Fruit fly (Drosophila melanogaster) whole organism, embryonic: ENCODE data around the gene CG16965.

ENCODE experiments used
- Atf-2 ChIP-seq: fragments of 200-800 bp; sonication (Bioruptor generic); optimal IDR thresholded peaks from 2 replicates; lab custom pipeline; 2016; ENCODE audit warnings: missing biosample characterization, missing genetic modification characterization
- BtbVII ChIP-seq: fragments of 200-800 bp; sonication (Bioruptor generic); optimal IDR thresholded peaks from 3 replicates; lab custom pipeline; 2017; ENCODE audit warnings: missing biosample characterization, mild to moderate bottlenecking, missing genetic modification characterization
- CG10267 ChIP-seq: fragments of 200-800 bp; sonication (Bioruptor generic); optimal IDR thresholded peaks from 2 replicates; lab custom pipeline; 2018; ENCODE audit warnings: missing biosample characterization, mild to moderate bottlenecking, missing genetic modification characterization, moderate library complexity
- CG12104 ChIP-seq: fragments of 200-800 bp; sonication (Bioruptor generic); optimal IDR thresholded peaks from 3 replicates; lab custom pipeline; 2016; ENCODE audit warnings: missing biosample characterization, missing genetic modification characterization
- CG12155 ChIP-seq: fragments of 200-800 bp; sonication (Bioruptor generic); optimal IDR thresholded peaks from 3 replicates; lab custom pipeline; 2016; ENCODE audit warnings: missing biosample characterization, missing genetic modification characterization
- CG12659 ChIP-seq: fragments of 200-800 bp; sonication (Bioruptor generic); optimal IDR thresholded peaks from 3 replicates; lab custom pipeline; 2017; ENCODE audit warnings: mild to moderate bottlenecking, missing biosample characterization, missing genetic modification reagents, missing genetic modification characterization
- CG14441 ChIP-seq: fragments of 200-800 bp; sonication (Bioruptor generic); IDR thresholded peaks from 2 replicates; pipeline ENCODE4 v1.3.6; 2022; ENCODE audit warnings: missing biosample characterization, missing genetic modification characterization
- CG16815 ChIP-seq: fragments of 200-800 bp; sonication (Bioruptor generic); optimal IDR thresholded peaks from 3 replicates; lab custom pipeline; 2017; ENCODE audit warnings: missing biosample characterization, mild to moderate bottlenecking, missing genetic modification characterization
- CG18764 ChIP-seq: fragments of 200-800 bp; sonication (Bioruptor generic); optimal IDR thresholded peaks from 3 replicates; lab custom pipeline; 2016; ENCODE audit warnings: missing biosample characterization, missing genetic modification characterization
- CG2129 ChIP-seq: fragments of 200-800 bp; sonication (Bioruptor generic); IDR thresholded peaks from 2 replicates; pipeline ENCODE4 v1.3.6; 2022; ENCODE audit warnings: missing biosample characterization, missing genetic modification characterization; ENCODE audit not compliant: partially characterized antibody
- CG31441 ChIP-seq: fragments of 200-800 bp; sonication (Bioruptor generic); IDR thresholded peaks from 2 replicates; pipeline ENCODE4 v1.3.6; 2022; ENCODE audit warnings: missing biosample characterization, missing genetic modification characterization
- CG3847 ChIP-seq: fragments of 200-800 bp; sonication (Bioruptor generic); IDR thresholded peaks from 2 replicates; pipeline ENCODE4 v1.3.6; 2022; ENCODE audit warnings: missing biosample characterization, missing genetic modification characterization
- CG4328 ChIP-seq: fragments of 200-800 bp; sonication (Bioruptor generic); optimal IDR thresholded peaks from 3 replicates; lab custom pipeline; 2017; ENCODE audit warnings: missing biosample characterization, missing genetic modification reagents, missing genetic modification characterization
- CG7271 ChIP-seq: fragments of 200-800 bp; sonication (Bioruptor generic); optimal IDR thresholded peaks from 2 replicates; lab custom pipeline; 2018; ENCODE audit warnings: missing biosample characterization, mild to moderate bottlenecking, missing genetic modification characterization, moderate library complexity
- CG8089 ChIP-seq: fragments of 200-800 bp; sonication (Bioruptor generic); optimal IDR thresholded peaks from 3 replicates; lab custom pipeline; 2016; ENCODE audit warnings: missing biosample characterization, missing genetic modification characterization
- CG8944 ChIP-seq: fragments of 200-800 bp; sonication (Bioruptor generic); optimal IDR thresholded peaks from 3 replicates; lab custom pipeline; 2016; ENCODE audit warnings: missing biosample characterization, missing genetic modification characterization
- CG9727 ChIP-seq: fragments of 200-800 bp; sonication (Bioruptor generic); optimal IDR thresholded peaks from 3 replicates; lab custom pipeline; 2017; ENCODE audit warnings: missing biosample characterization, mild to moderate bottlenecking, missing genetic modification characterization
- Chrac-16 ChIP-seq: fragments of 200-800 bp; sonication (Bioruptor generic); optimal IDR thresholded peaks from 3 replicates; lab custom pipeline; 2016; ENCODE audit warnings: missing biosample characterization, missing genetic modification characterization
- Dip2 ChIP-seq: fragments of 200-800 bp; sonication (Bioruptor generic); IDR thresholded peaks from 2 replicates; pipeline ENCODE4 v1.3.6; 2022; ENCODE audit warnings: missing biosample characterization, missing genetic modification characterization
- Dp ChIP-seq: fragments of 200-800 bp; sonication (Bioruptor generic); optimal IDR thresholded peaks from 2 replicates; lab custom pipeline; 2018; ENCODE audit warnings: missing biosample characterization, mild to moderate bottlenecking, missing genetic modification characterization, moderate library complexity
- E2f2 ChIP-seq: fragments of 200-800 bp; sonication (Bioruptor generic); IDR thresholded peaks from 2 replicates; pipeline ENCODE4 v1.3.6; 2022; ENCODE audit warnings: missing biosample characterization, missing genetic modification characterization
- HLH54F ChIP-seq: fragments of 200-800 bp; sonication (Bioruptor generic); optimal IDR thresholded peaks from 3 replicates; lab custom pipeline; 2016; ENCODE audit warnings: missing biosample characterization, missing genetic modification characterization
- Hand ChIP-seq: fragments of 200-800 bp; sonication (Bioruptor generic); optimal IDR thresholded peaks from 2 replicates; lab custom pipeline; 2017; ENCODE audit warnings: mild to moderate bottlenecking, missing biosample characterization, missing genetic modification reagents, missing genetic modification characterization
- Hmr ChIP-seq: fragments of 200-800 bp; sonication (Bioruptor generic); optimal IDR thresholded peaks from 3 replicates; lab custom pipeline; 2017; ENCODE audit warnings: mild to moderate bottlenecking, missing biosample characterization, missing genetic modification reagents, missing genetic modification characterization
- Hr3 ChIP-seq: fragments of 200-800 bp; sonication (Bioruptor generic); optimal IDR thresholded peaks from 3 replicates; lab custom pipeline; 2016; ENCODE audit warnings: missing biosample characterization, missing genetic modification characterization
- Kr ChIP-seq: fragments of 200-800 bp; sonication (Bioruptor generic); optimal IDR thresholded peaks from 2 replicates; lab custom pipeline; 2017; ENCODE audit warnings: missing biosample characterization, mild to moderate bottlenecking, missing genetic modification characterization
- Meics ChIP-seq: fragments of 200-800 bp; sonication (Bioruptor generic); optimal IDR thresholded peaks from 2 replicates; lab custom pipeline; 2017; ENCODE audit warnings: missing biosample characterization, mild to moderate bottlenecking, missing genetic modification characterization
- Mes4 ChIP-seq: fragments of 200-800 bp; sonication (Bioruptor generic); optimal IDR thresholded peaks from 2 replicates; lab custom pipeline; 2016; ENCODE audit warnings: missing biosample characterization, missing genetic modification characterization
- NC2β ChIP-seq: fragments of 200-800 bp; sonication (Bioruptor generic); optimal IDR thresholded peaks from 2 replicates; lab custom pipeline; 2016; ENCODE audit warnings: missing biosample characterization, missing genetic modification characterization
- Sry-δ ChIP-seq: fragments of 200-800 bp; sonication (Bioruptor generic); optimal IDR thresholded peaks from 2 replicates; lab custom pipeline; 2016; ENCODE audit warnings: missing biosample characterization, missing genetic modification characterization
- Xrp1 ChIP-seq: fragments of 200-800 bp; sonication (Bioruptor generic); IDR thresholded peaks from 2 replicates; pipeline ENCODE4 v1.3.6; 2022; ENCODE audit warnings: missing biosample characterization, missing genetic modification characterization
- ase ChIP-seq: fragments of 200-800 bp; sonication (Bioruptor generic); IDR thresholded peaks from 3 replicates; pipeline ENCODE4 v1.3.6; 2022; ENCODE audit warnings: missing biosample characterization, missing genetic modification characterization
- cg ChIP-seq: fragments of 200-800 bp; sonication (Bioruptor generic); optimal IDR thresholded peaks from 3 replicates; lab custom pipeline; 2019; ENCODE audit warnings: missing biosample characterization, mild to moderate bottlenecking, missing genetic modification characterization, moderate library complexity
- dm ChIP-seq: fragments of 200-800 bp; sonication (Bioruptor generic); optimal IDR thresholded peaks from 3 replicates; lab custom pipeline; 2016; ENCODE audit warnings: missing biosample characterization, missing genetic modification characterization
- exex ChIP-seq: fragments of 200-800 bp; sonication (Bioruptor generic); optimal IDR thresholded peaks from 4 replicates; lab custom pipeline; 2018; ENCODE audit warnings: missing biosample characterization, mild to moderate bottlenecking, missing genetic modification characterization, moderate library complexity
- fd3F ChIP-seq: fragments of 200-800 bp; sonication (Bioruptor generic); optimal IDR thresholded peaks from 2 replicates; lab custom pipeline; 2018; ENCODE audit warnings: missing biosample characterization, mild to moderate bottlenecking, missing genetic modification characterization, moderate library complexity
- gce ChIP-seq: fragments of 200-800 bp; sonication (Bioruptor generic); IDR thresholded peaks from 3 replicates; pipeline ENCODE4 v1.3.6; 2022; ENCODE audit warnings: missing biosample characterization, missing genetic modification characterization
- grn ChIP-seq: fragments of 200-800 bp; sonication (Bioruptor generic); optimal IDR thresholded peaks from 3 replicates; lab custom pipeline; 2017; ENCODE audit warnings: missing biosample characterization, missing genetic modification characterization
- gro ChIP-seq: fragments of 200-800 bp; sonication (Bioruptor generic); optimal IDR thresholded peaks from 2 replicates; lab custom pipeline; 2016; ENCODE audit warnings: missing biosample characterization, missing genetic modification characterization
- hb ChIP-seq: fragments of 200-800 bp; sonication (Bioruptor generic); IDR thresholded peaks from 3 replicates; pipeline ENCODE4 v1.3.6; 2022; ENCODE audit warnings: missing biosample characterization, missing genetic modification characterization; ENCODE audit not compliant: partially characterized antibody
- hbn ChIP-seq: fragments of 200-800 bp; sonication (Bioruptor generic); IDR thresholded peaks from 2 replicates; pipeline ENCODE4 v1.3.6; 2022; ENCODE audit warnings: missing biosample characterization, missing genetic modification characterization; ENCODE audit not compliant: partially characterized antibody
- mirr ChIP-seq: fragments of 200-800 bp; sonication (Bioruptor generic); optimal IDR thresholded peaks from 3 replicates; lab custom pipeline; 2018; ENCODE audit warnings: missing biosample characterization, mild to moderate bottlenecking, missing genetic modification characterization
- nerfin-2 ChIP-seq: fragments of 200-800 bp; sonication (Bioruptor generic); IDR thresholded peaks from 2 replicates; pipeline ENCODE4 v1.3.6; 2022; ENCODE audit warnings: missing biosample characterization, missing genetic modification characterization; ENCODE audit not compliant: partially characterized antibody
- rib ChIP-seq: fragments of 200-800 bp; sonication (Bioruptor generic); IDR thresholded peaks from 2 replicates; pipeline ENCODE4 v1.3.6; 2022; ENCODE audit warnings: missing biosample characterization, missing genetic modification characterization
- scrt ChIP-seq: fragments of 200-800 bp; sonication (Bioruptor generic); optimal IDR thresholded peaks from 2 replicates; lab custom pipeline; 2018; ENCODE audit warnings: missing biosample characterization, mild to moderate bottlenecking, missing genetic modification characterization, moderate library complexity
- so ChIP-seq: fragments of 200-800 bp; sonication (Bioruptor generic); IDR thresholded peaks from 3 replicates; pipeline ENCODE4 v1.3.6; 2022; ENCODE audit warnings: missing biosample characterization, missing genetic modification characterization
- sqz ChIP-seq: fragments of 200-800 bp; sonication (Bioruptor generic); optimal IDR thresholded peaks from 3 replicates; lab custom pipeline; 2018; ENCODE audit warnings: missing biosample characterization, mild to moderate bottlenecking, missing genetic modification characterization
- trh ChIP-seq: fragments of 200-800 bp; sonication (Bioruptor generic); optimal IDR thresholded peaks from 2 replicates; lab custom pipeline; 2016; ENCODE audit warnings: missing biosample characterization, missing genetic modification characterization
- zfh2 ChIP-seq: fragments of 200-800 bp; sonication (Bioruptor generic); optimal IDR thresholded peaks from 2 replicates; lab custom pipeline; 2016; ENCODE audit warnings: missing biosample characterization, missing genetic modification characterization

CG16965 gene

dm6 chr2L:12011682-12012655 lies 30.6 kb downstream of the CG16965 start (continued):
- no peak for TF ChIP-seq CG3847 (GFP tag; lab: Robert Waterston, UW)
- TF ChIP-seq CG18764 (GFP tag; lab: Kevin White, UChicago), result no peak
- TF ChIP-seq Atf-2, result peak; percentile 57
- TF ChIP-seq nerfin-2 (GFP tag; lab: Robert Waterston, UW), result no peak
- peak; percentile 41 for TF ChIP-seq Dp
- peak; percentile 67 for TF ChIP-seq gro (GFP tag; lab: Kevin White, UChicago)
- peak; percentile 37 for TF ChIP-seq cg (GFP tag; lab: Kevin White, UChicago)
- TF ChIP-seq BtbVII, result peak; percentile 19
- peak; percentile 92 for TF ChIP-seq Hmr (GFP tag; lab: Kevin White, UChicago)
- no peak for TF ChIP-seq gce (GFP tag; lab: Robert Waterston, UW)
- peak; percentile 74 for TF ChIP-seq CG12659 (GFP tag; lab: Kevin White, UChicago)
- TF ChIP-seq CG16815 (GFP tag; lab: Kevin White, UChicago), result peak; percentile 12
- peak; percentile 83 for TF ChIP-seq Meics (GFP tag; lab: Kevin White, UChicago)
- TF ChIP-seq so (GFP tag; lab: Robert Waterston, UW), result no peak
- no peak for TF ChIP-seq CG31441 (GFP tag; lab: Robert Waterston, UW)
- TF ChIP-seq trh (GFP tag; lab: Kevin White, UChicago), result no peak
- no peak for TF ChIP-seq Dip2 (GFP tag; lab: Robert Waterston, UW)
- peak; percentile 62 for TF ChIP-seq CG9727 (GFP tag; lab: Kevin White, UChicago)
- TF ChIP-seq E2f2 (GFP tag; lab: Robert Waterston, UW), result no peak
- TF ChIP-seq Mes4 (GFP tag; lab: Kevin White, UChicago), result peak; percentile 54
- TF ChIP-seq CG12104 (GFP tag; lab: Kevin White, UChicago), result no peak
- TF ChIP-seq dm (GFP tag; lab: Kevin White, UChicago), result peak; percentile 84
- TF ChIP-seq CG12155, result peak; percentile 70
- peak; percentile 68 for TF ChIP-seq CG4328 (GFP tag; lab: Kevin White, UChicago)
- TF ChIP-seq ase (GFP tag; lab: Robert Waterston, UW), result no peak
- peak; percentile 64 for TF ChIP-seq Chrac-16 (GFP tag; lab: Kevin White, UChicago)
- no peak for TF ChIP-seq CG2129 (GFP tag; lab: Robert Waterston, UW)
- no peak for TF ChIP-seq grn (GFP tag; lab: Kevin White, UChicago)
- no peak for TF ChIP-seq rib
- TF ChIP-seq CG10267 (tag; lab: Kevin White, UChicago), result peak; percentile 55
- TF ChIP-seq sqz (GFP tag; lab: Kevin White, UChicago), result peak; percentile 38
- peak; percentile 30 for TF ChIP-seq CG7271 (tag; lab: Kevin White, UChicago)
- peak; percentile 81 for TF ChIP-seq HLH54F (GFP tag; lab: Kevin White, UChicago)
- no peak for TF ChIP-seq hb (GFP tag; lab: Robert Waterston, UW)
- no peak for TF ChIP-seq CG14441 (GFP tag; lab: Robert Waterston, UW)
- TF ChIP-seq Hr3 (GFP tag; lab: Kevin White, UChicago), result peak; percentile 36
- peak; percentile 77 for TF ChIP-seq zfh2 (GFP tag; lab: Kevin White, UChicago)
- peak; percentile 69 for TF ChIP-seq Hand (GFP tag; lab: Kevin White, UChicago)
- no peak for TF ChIP-seq Xrp1 (GFP tag; lab: Robert Waterston, UW)
- no peak for TF ChIP-seq hbn (GFP tag; lab: Robert Waterston, UW)
- no peak for TF ChIP-seq scrt (GFP tag; lab: Kevin White, UChicago)
- peak; percentile 85 for TF ChIP-seq exex (tag; lab: Kevin White, UChicago)
- TF ChIP-seq NC2β (GFP tag; lab: Kevin White, UChicago), result peak; percentile 70
- TF ChIP-seq Kr (GFP tag; lab: Kevin White, UChicago), result peak; percentile 92
- TF ChIP-seq fd3F (GFP tag; lab: Kevin White, UChicago), result peak; percentile 32
- peak; percentile 57 for TF ChIP-seq CG8944 (GFP tag; lab: Kevin White, UChicago)
- peak; percentile 56 for TF ChIP-seq CG8089 (GFP tag; lab: Kevin White, UChicago)
- peak; percentile 49 for TF ChIP-seq Sry-δ (GFP tag; lab: Kevin White, UChicago)
- TF ChIP-seq mirr (GFP tag; lab: Kevin White, UChicago), result peak; percentile 93
